Fruit fly (Drosophila melanogaster) whole organism, adult: ENCODE data around the gene CG9733.

Source experiments
- CG11617 ChIP-seq: fragments of 200-800 bp; sonication (Bioruptor generic); optimal IDR thresholded peaks from 2 replicates; lab custom pipeline; 2017; ENCODE audit warnings: mild to moderate bottlenecking, missing biosample characterization, missing genetic modification reagents, missing genetic modification characterization
- CG12768 ChIP-seq: fragments of 200-800 bp; sonication (Bioruptor generic); optimal IDR thresholded peaks from 2 replicates; lab custom pipeline; 2017; ENCODE audit warnings: missing biosample characterization, missing genetic modification characterization, mild to moderate bottlenecking, moderate library complexity, missing genetic modification reagents
- CG14711 ChIP-seq: fragments of 200-800 bp; sonication (Bioruptor generic); optimal IDR thresholded peaks from 2 replicates; lab custom pipeline; 2018; ENCODE audit warnings: missing biosample characterization, mild to moderate bottlenecking, missing genetic modification characterization, moderate library complexity
- CG1620 ChIP-seq: fragments of 200-800 bp; sonication (Bioruptor generic); optimal IDR thresholded peaks from 2 replicates; lab custom pipeline; 2016; ENCODE audit warnings: missing biosample characterization, missing genetic modification characterization
- CG33017 ChIP-seq: fragments of 200-800 bp; sonication (Bioruptor generic); optimal IDR thresholded peaks from 2 replicates; lab custom pipeline; 2018; ENCODE audit warnings: missing biosample characterization, mild to moderate bottlenecking, missing genetic modification characterization, moderate library complexity
- CG5204 ChIP-seq: fragments of 200-800 bp; sonication (Bioruptor generic); optimal IDR thresholded peaks from 2 replicates; lab custom pipeline; 2016; ENCODE audit warnings: missing biosample characterization, missing genetic modification characterization
- CG7045 ChIP-seq: fragments of 200-800 bp; sonication (Bioruptor generic); optimal IDR thresholded peaks from 2 replicates; lab custom pipeline; 2017; ENCODE audit warnings: missing biosample characterization, mild to moderate bottlenecking, missing genetic modification characterization
- CG7101 ChIP-seq: fragments of 200-800 bp; sonication (Bioruptor generic); optimal IDR thresholded peaks from 2 replicates; lab custom pipeline; 2018; ENCODE audit warnings: missing biosample characterization, mild to moderate bottlenecking, missing genetic modification characterization, moderate library complexity
- Clk ChIP-seq: fragments of 200-800 bp; sonication (Bioruptor generic); optimal IDR thresholded peaks from 2 replicates; lab custom pipeline; 2017; ENCODE audit warnings: missing biosample characterization, missing genetic modification characterization
- Crg-1 ChIP-seq: fragments of 200-800 bp; sonication (Bioruptor generic); optimal IDR thresholded peaks from 2 replicates; lab custom pipeline; 2016; ENCODE audit warnings: missing biosample characterization, missing genetic modification characterization
- Hr96 ChIP-seq: fragments of 200-800 bp; sonication (Bioruptor generic); optimal IDR thresholded peaks from 2 replicates; lab custom pipeline; 2016; ENCODE audit warnings: missing biosample characterization, missing genetic modification characterization
- Mnt ChIP-seq: fragments of 200-800 bp; sonication (Bioruptor generic); optimal IDR thresholded peaks from 2 replicates; lab custom pipeline; 2016; ENCODE audit warnings: missing biosample characterization, mild to moderate bottlenecking, missing genetic modification characterization
- bab1 ChIP-seq: fragments of 200-800 bp; sonication (Bioruptor generic); optimal IDR thresholded peaks from 3 replicates; lab custom pipeline; 2019; ENCODE audit warnings: missing biosample characterization, mild to moderate bottlenecking, missing genetic modification characterization, moderate library complexity
- cic ChIP-seq: fragments of 200-800 bp; sonication (Bioruptor generic); optimal IDR thresholded peaks from 2 replicates; lab custom pipeline; 2017; ENCODE audit warnings: missing biosample characterization, mild to moderate bottlenecking, missing genetic modification characterization, moderate library complexity
- cnc ChIP-seq, 2 experiments: fragments of >200 bp; optimal IDR thresholded peaks; 2 replicates each; lab custom pipeline; 2017
- kay ChIP-seq: fragments of 200-800 bp; sonication (Bioruptor generic); peaks from one replicate; lab custom pipeline; 2016; ENCODE audit warnings: missing biosample characterization, missing genetic modification characterization, borderline replicate concordance
- ovo ChIP-seq: fragments of 200-800 bp; sonication (Bioruptor generic); optimal IDR thresholded peaks from 2 replicates; lab custom pipeline; 2016; ENCODE audit warnings: missing biosample characterization, missing genetic modification characterization
- pad ChIP-seq: fragments of 200-800 bp; sonication (Bioruptor generic); optimal IDR thresholded peaks from 3 replicates; lab custom pipeline; 2017; ENCODE audit warnings: missing biosample characterization, missing genetic modification characterization, mild to moderate bottlenecking, moderate library complexity, missing genetic modification reagents
- tj ChIP-seq: fragments of 200-800 bp; sonication (Bioruptor generic); optimal IDR thresholded peaks from 3 replicates; lab custom pipeline; 2017; ENCODE audit warnings: missing biosample characterization, mild to moderate bottlenecking, missing genetic modification characterization, moderate library complexity
- toe ChIP-seq: fragments of 200-800 bp; sonication (Bioruptor generic); optimal IDR thresholded peaks from 2 replicates; lab custom pipeline; 2016; ENCODE audit warnings: missing biosample characterization, missing genetic modification characterization

The CG9733 gene

DNA sequence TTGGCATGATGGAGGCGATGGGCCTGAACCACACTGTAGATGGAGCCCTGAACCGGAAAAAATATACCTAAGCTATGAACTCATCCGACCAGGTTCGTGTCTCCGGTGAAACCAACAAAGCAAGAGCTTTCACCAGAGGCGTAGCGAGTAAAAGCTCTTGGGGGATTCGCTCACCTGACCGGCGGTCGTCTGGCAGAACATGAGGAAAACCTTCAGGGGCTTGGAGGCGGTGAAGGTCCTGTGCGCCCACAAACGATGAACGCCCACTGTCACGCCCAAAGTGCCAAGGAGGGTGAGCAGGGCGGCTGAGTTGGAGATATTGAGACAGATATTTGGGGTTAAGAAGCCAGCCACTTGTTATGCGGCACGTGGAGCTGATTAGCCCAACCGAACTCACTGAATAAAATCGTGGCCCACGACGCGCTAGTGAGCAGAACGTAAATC, 50.9 kb downstream of the CG9733 start:
- TF ChIP-seq CG1620 (GFP tag; lab: Kevin White, UChicago) (peak; percentile 44), CG14711 (tag; lab: Kevin White, UChicago) (peak; percentile 20), tj (GFP tag; lab: Kevin White, UChicago) (no peak), CG12768 (GFP tag; lab: Kevin White, UChicago) (no peak), pad (GFP tag; lab: Kevin White, UChicago) (no peak), CG5204 (GFP tag; lab: Kevin White, UChicago) (no peak), kay (GFP tag; lab: Kevin White, UChicago) (no peak), Crg-1 (GFP tag; lab: Kevin White, UChicago) (peak; percentile 22), Clk (GFP tag; lab: Kevin White, UChicago) (no peak), CG7101 (peak; percentile 54), cic (GFP tag; lab: Kevin White, UChicago) (peak; percentile 10), toe (GFP tag; lab: Kevin White, UChicago) (no peak), CG7045 (GFP tag; lab: Kevin White, UChicago) (no peak), Hr96 (GFP tag; lab: Kevin White, UChicago) (no peak), CG11617 (peak; percentile 29), cnc (optimal IDR thresholded peaks at IDR 0.05; lab: Kevin White, UChicago) (no peak), bab1 (GFP tag; lab: Kevin White, UChicago) (peak; percentile 80), CG33017 (tag; lab: Kevin White, UChicago) (peak; percentile 19), Mnt (GFP tag; lab: Kevin White, UChicago) (peak; percentile 84), ovo (GFP tag; lab: Kevin White, UChicago) (no peak)
